Worm (Caenorhabditis elegans): ENCODE measurements around the gene K06A9.3.

ce11 chrX:1502914-1503313 is 32.2 kb downstream of the K06A9.3 start:
- no peak for TF ChIP-seq tbx-37 (GFP tag; conservative IDR thresholded peaks at IDR 0.05)
- no peak for TF ChIP-seq hmbx-1 (tag; optimal IDR thresholded peaks at IDR 0.05)
- no peak for TF ChIP-seq tra-4 (tag; optimal IDR thresholded peaks at IDR 0.05)
- TF ChIP-seq hmg-4 (GFP tag; optimal IDR thresholded peaks at IDR 0.05) = no peak
- TF ChIP-seq ama-1 (optimal IDR thresholded peaks at IDR 0.05) = no peak
- no peak for TF ChIP-seq F13C5.2 (tag; optimal IDR thresholded peaks at IDR 0.05)
